Worm (Caenorhabditis elegans) whole organism, midembryonic: ENCODE results near the gene gst-44.

ENCODE experiments used
- T22C8.4 ChIP-seq: fragments of 200-800 bp; sonication (Bioruptor generic); IDR thresholded peaks from 2 replicates; pipeline ENCODE4 v1.3.6; 2022; ENCODE audit warnings: missing genetic modification characterization, missing compliant biosample characterization
- cog-1 ChIP-seq: sonication (generic microtip); optimal IDR thresholded peaks from 2 replicates; lab custom pipeline; 2016; ENCODE audit warnings: missing genetic modification characterization, missing compliant biosample characterization
- flt-1 ChIP-seq: fragments of 200-800 bp; sonication (Bioruptor generic); IDR thresholded peaks from 2 replicates; pipeline ENCODE4 v1.3.6; 2022; ENCODE audit warnings: missing genetic modification characterization, missing compliant biosample characterization
- klf-2 ChIP-seq: fragments of 200-800 bp; sonication (Bioruptor generic); conservative IDR thresholded peaks from 2 replicates; pipeline ENCODE4 v1.3.6; 2022; ENCODE audit warnings: missing genetic modification reagents, missing genetic modification characterization, missing compliant biosample characterization
- med-1 ChIP-seq: sonication (generic microtip); optimal IDR thresholded peaks from 2 replicates; lab custom pipeline; 2017; ENCODE audit warnings: missing genetic modification characterization, mild to moderate bottlenecking, missing compliant biosample characterization, antibody characterized with exemption, missing genetic modification reagents; ENCODE audit not compliant: insufficient read depth
- ref-1 ChIP-seq: fragments of 200-800 bp; sonication (Bioruptor generic); conservative IDR thresholded peaks from 2 replicates; pipeline ENCODE4 v1.3.6; 2022; ENCODE audit warnings: missing genetic modification reagents, missing genetic modification characterization, missing compliant biosample characterization
- tab-1 ChIP-seq: fragments of 200-800 bp; sonication (Bioruptor generic); IDR thresholded peaks from 2 replicates; pipeline ENCODE4 v1.3.6; 2022; ENCODE audit warnings: missing genetic modification characterization, missing compliant biosample characterization
- ztf-23 ChIP-seq: fragments of 200-800 bp; sonication (Bioruptor generic); IDR thresholded peaks from 2 replicates; pipeline ENCODE4 v1.3.6; 2022; ENCODE audit warnings: missing genetic modification reagents, missing genetic modification characterization, missing compliant biosample characterization
- ztf-29 ChIP-seq: fragments of 200-800 bp; sonication (Bioruptor generic); IDR thresholded peaks from 2 replicates; pipeline ENCODE4 v1.3.6; 2022; ENCODE audit warnings: missing genetic modification reagents, missing genetic modification characterization, missing compliant biosample characterization

gst-44 gene

DNA sequence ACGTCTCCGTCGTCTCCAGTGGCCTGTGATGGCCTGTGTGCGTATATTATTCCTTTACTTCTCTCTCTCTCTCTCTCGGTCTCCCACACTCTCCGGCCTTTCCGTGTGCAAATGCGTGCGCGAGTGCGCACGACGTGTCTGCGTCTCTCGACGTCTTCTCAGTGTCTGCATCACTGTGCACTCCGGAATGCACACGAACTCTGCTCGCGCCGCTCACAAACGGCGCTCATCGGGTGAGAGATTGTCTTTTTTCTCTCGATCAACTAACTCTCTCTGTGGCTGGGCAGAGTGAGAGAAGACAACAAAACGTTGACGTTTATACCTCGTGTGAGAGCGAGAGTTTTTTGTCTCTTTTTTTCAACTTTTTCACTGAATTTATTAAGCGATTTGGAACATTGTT is 34.8 kb upstream of the gst-44 start:
- TF ChIP-seq ref-1 (GFP tag; lab: Robert Waterston, UW) (no peak), cog-1 (peak; percentile 71), flt-1 (GFP tag; lab: Robert Waterston, UW) (peak; percentile 79)

DNA sequence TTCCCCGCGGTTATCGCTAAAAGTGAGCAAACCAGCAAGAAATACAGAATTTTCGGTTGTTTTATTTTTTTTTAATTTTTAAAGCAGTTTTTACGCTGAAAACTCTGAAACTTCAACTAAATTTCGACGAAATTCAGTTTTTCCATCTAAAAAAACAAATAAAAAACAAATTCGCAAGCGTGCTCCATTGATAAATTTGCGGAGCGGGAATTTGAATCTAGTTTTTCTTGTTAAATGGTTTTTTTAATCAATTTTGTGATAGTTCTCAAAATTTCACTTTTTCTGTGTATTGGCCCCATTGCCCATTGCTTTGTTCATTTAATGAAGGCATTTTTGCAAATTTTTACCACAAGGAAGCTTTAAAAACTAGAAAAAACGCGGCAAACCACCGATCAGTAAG is 33.9 kb upstream of the gst-44 start:
- TF ChIP-seq tab-1 (GFP tag; lab: Robert Waterston, UW): no peak
- no peak for TF ChIP-seq cog-1
- TF ChIP-seq ref-1 (GFP tag; lab: Robert Waterston, UW): no peak
- no peak for TF ChIP-seq klf-2 (GFP tag; lab: Robert Waterston, UW)
- no peak for TF ChIP-seq flt-1 (GFP tag; lab: Robert Waterston, UW)

DNA sequence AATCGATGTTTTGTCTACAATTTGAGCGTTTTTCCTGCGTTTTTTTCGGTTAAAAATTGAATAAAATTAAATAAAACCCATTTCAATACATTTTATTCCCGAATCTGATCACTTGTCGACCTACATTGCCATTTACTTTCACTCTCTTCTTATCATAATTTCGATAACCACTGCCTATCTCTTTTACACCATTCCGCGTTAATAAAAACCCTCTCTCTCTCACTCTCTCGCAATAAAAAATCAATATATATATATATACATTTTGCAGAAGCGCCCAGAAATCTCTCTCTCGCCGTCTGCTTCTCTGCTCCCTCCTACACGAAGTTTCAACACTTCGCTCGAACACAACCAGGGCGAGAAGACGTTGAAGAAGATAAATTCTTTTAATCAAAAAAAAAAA is 33.4 kb upstream of the gst-44 start, which contains the start of gene pptr-1:
Gene pptr-1 (plus strand): TSS at position 269 of the 400 bp plus-strand sequence.
- TF ChIP-seq T22C8.4 (GFP tag; lab: Robert Waterston, UW): peak; percentile 22; the same call in 1 of the 2 replicates
- no peak for TF ChIP-seq ref-1 (GFP tag; lab: Robert Waterston, UW)
- TF ChIP-seq ztf-23 (GFP tag; lab: Robert Waterston, UW): no peak

DNA sequence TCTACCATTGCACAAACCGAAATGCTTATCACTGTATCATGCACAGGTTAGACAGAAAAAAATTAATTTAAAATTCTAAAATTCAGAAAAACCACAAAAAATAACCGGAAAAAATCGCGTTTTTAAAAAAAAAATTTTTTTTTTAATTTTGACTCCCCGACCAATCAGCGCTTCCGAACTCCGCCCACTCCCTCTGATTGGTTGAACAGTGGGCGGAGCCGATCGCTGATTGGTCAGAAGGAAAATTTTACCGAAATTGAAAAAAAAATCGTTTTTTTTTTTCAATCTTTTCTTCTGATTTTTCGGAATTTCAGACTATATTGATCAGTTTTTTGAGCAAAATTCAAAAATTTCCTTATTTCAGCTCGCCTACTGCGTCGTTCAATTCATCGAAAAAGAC is 29.3 kb upstream of the gst-44 start:
- TF ChIP-seq med-1 (GFP tag; lab: Kevin White, UChicago) (no peak), tab-1 (GFP tag; lab: Robert Waterston, UW) (no peak), T22C8.4 (GFP tag; lab: Robert Waterston, UW) (no peak), flt-1 (GFP tag; lab: Robert Waterston, UW) (no peak), cog-1 (no peak), ztf-23 (GFP tag; lab: Robert Waterston, UW) (no peak), ref-1 (GFP tag; lab: Robert Waterston, UW) (no peak), klf-2 (GFP tag; lab: Robert Waterston, UW) (no peak), ztf-29 (GFP tag; lab: Robert Waterston, UW) (no peak)

DNA sequence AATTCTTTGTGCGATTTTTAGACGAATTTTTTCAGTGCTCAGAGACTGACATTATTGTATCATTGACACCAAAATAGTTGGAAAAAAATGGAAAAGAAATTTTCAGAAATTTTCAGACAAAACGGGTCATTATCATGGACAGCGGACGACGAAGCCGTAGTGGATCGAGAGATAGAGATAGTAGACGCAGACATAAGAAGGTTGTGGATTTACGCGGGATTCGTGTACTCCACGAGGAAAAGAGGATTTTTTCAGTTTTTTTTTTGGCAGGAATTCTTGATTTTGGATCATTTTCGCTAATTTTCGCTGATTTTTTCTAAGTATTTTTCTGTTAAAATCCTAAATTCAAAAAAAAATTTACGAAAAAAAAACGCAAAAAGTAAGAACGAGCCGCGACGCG is 23.1 kb upstream of the gst-44 start, which contains the start of gene W08G11.3:
Gene W08G11.3 (plus strand): TSS at position 107 of the 400 bp plus-strand sequence.
- TF ChIP-seq flt-1 (GFP tag; lab: Robert Waterston, UW) (no peak), cog-1 (no peak), med-1 (GFP tag; lab: Kevin White, UChicago) (no peak)

DNA sequence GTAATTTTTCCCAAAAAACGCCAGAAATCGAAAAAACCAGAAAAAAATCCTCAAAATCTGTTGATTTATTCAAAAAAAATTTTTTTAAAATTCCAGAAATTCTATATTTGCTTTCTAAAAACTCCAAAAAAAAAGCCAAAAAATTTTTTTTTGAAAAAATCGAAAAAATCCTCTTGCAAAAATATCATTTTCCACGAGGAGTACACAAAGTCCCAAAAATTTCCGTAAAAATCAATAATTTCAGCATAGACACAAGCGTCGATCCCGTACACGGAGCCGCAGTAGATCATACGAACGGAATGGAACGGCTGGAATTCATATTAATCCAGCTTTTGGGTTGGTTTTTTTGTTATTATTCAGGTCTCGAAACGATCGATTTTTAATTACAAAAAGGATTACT is 22.5 kb upstream of the gst-44 start:
- TF ChIP-seq ztf-29 (GFP tag; lab: Robert Waterston, UW) (no peak), T22C8.4 (GFP tag; lab: Robert Waterston, UW) (peak; percentile 53; the same call in 1 of the 2 replicates)

DNA sequence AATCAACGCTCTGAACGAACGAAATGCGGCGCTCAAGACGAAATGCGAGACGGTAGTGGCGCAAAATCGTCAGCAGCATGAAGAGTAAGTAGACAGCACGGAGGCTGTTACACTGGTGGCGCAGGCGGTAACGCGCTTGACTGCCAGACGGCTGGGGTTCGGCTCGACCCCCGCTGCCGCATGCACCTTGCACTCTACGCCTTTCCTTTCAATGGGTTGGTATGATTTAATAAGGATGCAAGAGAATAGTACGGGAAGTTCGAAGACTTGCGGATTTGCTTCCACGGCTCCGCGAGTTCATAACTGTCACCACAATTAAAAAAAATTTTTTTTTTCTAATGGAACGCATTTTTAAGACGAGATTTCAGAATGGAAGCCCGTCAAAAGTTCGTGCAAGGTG is 20.7 kb upstream of the gst-44 start:
- TF ChIP-seq ref-1 (GFP tag; lab: Robert Waterston, UW): peak; percentile 61
- peak; percentile 68; the same call in 1 of the 2 replicates for TF ChIP-seq klf-2 (GFP tag; lab: Robert Waterston, UW)
- peak; percentile 83 for TF ChIP-seq tab-1 (GFP tag; lab: Robert Waterston, UW)
- peak; percentile 79 for TF ChIP-seq ztf-23 (GFP tag; lab: Robert Waterston, UW)
- TF ChIP-seq flt-1 (GFP tag; lab: Robert Waterston, UW): peak; percentile 90
- TF ChIP-seq T22C8.4 (GFP tag; lab: Robert Waterston, UW): peak; percentile 58; the same call in 1 of the 2 replicates
- no peak for TF ChIP-seq ztf-29 (GFP tag; lab: Robert Waterston, UW)
- peak; percentile 32 for TF ChIP-seq med-1 (GFP tag; lab: Kevin White, UChicago)
- TF ChIP-seq cog-1: peak; percentile 34

DNA sequence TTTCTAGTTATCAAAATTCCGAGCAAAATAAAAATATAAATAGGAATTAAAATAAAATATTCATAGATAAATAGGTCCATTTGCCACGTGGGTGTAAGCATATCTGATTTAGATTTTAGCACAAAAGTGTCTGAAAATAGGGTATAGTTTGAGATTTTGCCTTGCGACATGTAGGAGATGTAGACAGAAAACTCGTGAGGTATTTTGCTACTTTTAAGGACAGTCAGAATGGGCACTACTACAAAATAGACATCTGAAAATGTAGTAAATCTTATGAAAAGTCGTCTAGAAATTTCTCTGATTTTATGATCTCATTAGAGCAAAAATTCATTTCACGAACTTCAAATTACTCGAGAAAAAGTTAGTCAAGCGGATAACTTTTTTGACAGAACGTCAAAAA is 16.0 kb upstream of the gst-44 start, which contains the start of gene srv-34:
Gene srv-34 (minus strand): TSS at position 101 of the 400 bp plus-strand sequence.
- TF ChIP-seq med-1 (GFP tag; lab: Kevin White, UChicago) (no peak), ztf-23 (GFP tag; lab: Robert Waterston, UW) (no peak), ref-1 (GFP tag; lab: Robert Waterston, UW) (no peak), klf-2 (GFP tag; lab: Robert Waterston, UW) (no peak)

DNA sequence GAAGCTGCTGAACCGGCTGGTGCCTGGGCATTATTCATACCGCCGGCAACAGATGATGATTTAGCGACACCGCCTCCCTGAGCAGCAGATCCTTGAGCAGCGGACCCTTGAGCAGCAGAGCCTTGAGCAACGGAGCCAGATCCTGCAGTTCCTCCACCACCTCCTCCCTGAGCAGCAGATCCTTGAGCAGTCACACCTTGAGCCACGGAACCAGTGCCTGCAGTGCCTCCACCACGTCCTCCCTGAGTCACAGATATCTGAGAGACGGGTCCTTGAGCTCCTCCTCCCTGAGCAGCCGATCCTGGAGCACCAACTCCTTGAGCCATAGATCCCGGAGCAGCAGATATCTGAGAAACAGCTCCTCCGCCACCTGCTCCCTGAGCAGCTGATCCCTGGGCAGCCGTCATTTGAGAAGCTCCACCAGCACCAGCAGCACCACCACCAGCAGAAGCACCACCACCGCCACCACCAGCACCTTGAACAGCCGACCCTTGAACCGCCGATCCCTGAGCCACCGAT is 14.2 kb upstream of the gst-44 start:
- TF ChIP-seq ref-1 (GFP tag; lab: Robert Waterston, UW): no peak
- TF ChIP-seq klf-2 (GFP tag; lab: Robert Waterston, UW): no peak
- no peak for TF ChIP-seq tab-1 (GFP tag; lab: Robert Waterston, UW)
- TF ChIP-seq cog-1: no peak
- TF ChIP-seq T22C8.4 (GFP tag; lab: Robert Waterston, UW): no peak
- no peak for TF ChIP-seq flt-1 (GFP tag; lab: Robert Waterston, UW)
- no peak for TF ChIP-seq ztf-29 (GFP tag; lab: Robert Waterston, UW)
- TF ChIP-seq med-1 (GFP tag; lab: Kevin White, UChicago): no peak

DNA sequence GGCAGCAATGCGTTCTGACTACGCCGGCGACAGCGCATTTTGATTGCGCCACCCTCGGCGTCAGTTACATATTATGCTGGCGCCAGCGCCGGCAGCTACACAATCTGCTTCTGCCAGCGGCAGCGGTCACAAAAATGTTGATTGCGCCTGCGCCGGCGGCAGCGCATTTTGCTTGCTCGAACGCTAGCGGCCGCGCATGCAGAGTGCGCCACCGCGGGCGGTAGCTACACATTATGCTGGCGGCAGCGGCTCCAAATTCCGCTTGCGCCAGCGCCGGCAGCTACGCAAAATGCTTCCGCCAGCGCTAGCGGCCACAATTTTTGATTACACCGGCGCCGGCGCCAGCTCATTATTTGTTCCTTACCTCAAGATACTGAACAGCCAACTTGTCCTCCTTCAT is 13.5 kb upstream of the gst-44 start:
- TF ChIP-seq flt-1 (GFP tag; lab: Robert Waterston, UW) (0 out of 2 replicates have a peak, but pooled peaks have one; percentile 28), cog-1 (no peak)

DNA sequence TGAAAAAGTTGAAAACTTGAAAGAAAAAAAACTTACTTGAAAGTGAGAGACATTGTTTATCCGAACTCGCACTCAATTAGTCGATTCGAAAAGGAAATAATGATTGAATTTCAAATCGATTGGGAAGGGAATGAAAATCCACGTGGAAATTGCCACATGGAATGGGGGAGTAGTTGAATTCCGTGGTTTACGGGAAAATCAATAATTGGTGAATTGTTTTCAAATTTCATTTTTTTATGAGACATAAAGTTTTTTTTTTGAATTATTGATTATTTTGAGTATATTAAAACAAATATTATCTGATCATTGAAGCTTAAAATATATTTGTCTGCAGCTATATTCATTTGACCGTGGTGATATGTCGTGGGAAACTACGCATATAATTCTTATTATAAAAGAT is 12.8 kb upstream of the gst-44 start, which contains the start of gene F13A7.1:
Gene F13A7.1 (minus strand): TSS at position 101 of the 400 bp plus-strand sequence.
- TF ChIP-seq ztf-29 (GFP tag; lab: Robert Waterston, UW) (no peak), klf-2 (GFP tag; lab: Robert Waterston, UW) (no peak), T22C8.4 (GFP tag; lab: Robert Waterston, UW) (no peak), cog-1 (no peak), tab-1 (GFP tag; lab: Robert Waterston, UW) (no peak), flt-1 (GFP tag; lab: Robert Waterston, UW) (no peak), ref-1 (GFP tag; lab: Robert Waterston, UW) (no peak), med-1 (GFP tag; lab: Kevin White, UChicago) (no peak), ztf-23 (GFP tag; lab: Robert Waterston, UW) (no peak)
